Fruit fly (Drosophila melanogaster): ENCODE data around the gene MED30.

dm6 chr3L:617926-618325, 36.0 kb downstream of the MED30 start:
- no peak for TF ChIP-seq insv (optimal IDR thresholded peaks at IDR 0.05)
- no peak for TF ChIP-seq psq (optimal IDR thresholded peaks at IDR 0.05)
- TF ChIP-seq ttk (optimal IDR thresholded peaks at IDR 0.05), result no peak
- no peak for TF ChIP-seq Sin3A (optimal IDR thresholded peaks at IDR 0.05)
- TF ChIP-seq Myc (optimal IDR thresholded peaks at IDR 0.05), result no peak
